Worm (Caenorhabditis elegans) whole organism, late embryonic: ENCODE results near the gene C26H9A.3.

Source experiments
- F13H6.1 ChIP-seq: sonication (generic microtip); optimal IDR thresholded peaks from 2 replicates; lab custom pipeline; 2016; ENCODE audit warnings: missing genetic modification characterization, missing compliant biosample characterization
- K09A11.1 ChIP-seq: sonication (generic microtip); optimal IDR thresholded peaks from 2 replicates; lab custom pipeline; 2017; ENCODE audit warnings: antibody characterized with exemption, mild to moderate bottlenecking, missing genetic modification characterization, missing compliant biosample characterization; ENCODE audit not compliant: insufficient read depth
- ceh-2 ChIP-seq: sonication (generic microtip); optimal IDR thresholded peaks from 2 replicates; lab custom pipeline; 2016; ENCODE audit warnings: missing genotype, missing genetic modification characterization, missing compliant biosample characterization
- ceh-22 ChIP-seq: sonication (generic microtip); optimal IDR thresholded peaks from 2 replicates; lab custom pipeline; 2017; ENCODE audit warnings: missing biosample characterization, missing genetic modification characterization
- fax-1 ChIP-seq: sonication (generic microtip); optimal IDR thresholded peaks from 2 replicates; lab custom pipeline; 2016; ENCODE audit warnings: missing genotype, missing genetic modification characterization, missing compliant biosample characterization
- hlh-8 ChIP-seq: sonication (generic microtip); optimal IDR thresholded peaks from 2 replicates; lab custom pipeline; 2016; ENCODE audit warnings: missing genotype, missing genetic modification characterization, missing compliant biosample characterization
- lin-11 ChIP-seq: fragments of 200-800 bp; sonication (Bioruptor generic); optimal IDR thresholded peaks from 2 replicates; lab custom pipeline; 2018; ENCODE audit warnings: mild to moderate bottlenecking, missing genetic modification characterization, missing compliant biosample characterization
- nfya-1 ChIP-seq: sonication (generic microtip); optimal IDR thresholded peaks from 2 replicates; lab custom pipeline; 2017; ENCODE audit warnings: missing genetic modification characterization, mild to moderate bottlenecking, missing compliant biosample characterization, antibody characterized with exemption, moderate library complexity
- nhr-11 ChIP-seq: fragments of 150-350 bp; optimal IDR thresholded peaks from 2 replicates; lab custom pipeline; 2014; ENCODE audit warnings: missing biosample characterization, missing genetic modification characterization
- pat-9 ChIP-seq: fragments of 200-800 bp; sonication (Bioruptor generic); optimal IDR thresholded peaks from 2 replicates; lab custom pipeline; 2018; ENCODE audit warnings: mild to moderate bottlenecking, missing genetic modification characterization, moderate library complexity, missing compliant biosample characterization
- pha-2 ChIP-seq: sonication (generic microtip); optimal IDR thresholded peaks from 2 replicates; lab custom pipeline; 2017; ENCODE audit warnings: mild to moderate bottlenecking, missing genetic modification characterization, missing compliant biosample characterization
- rnt-1 ChIP-seq: sonication (generic microtip); optimal IDR thresholded peaks from 2 replicates; lab custom pipeline; 2016; ENCODE audit warnings: missing genetic modification characterization, missing compliant biosample characterization
- tbx-2 ChIP-seq: sonication (generic microtip); optimal IDR thresholded peaks from 2 replicates; lab custom pipeline; 2016; ENCODE audit warnings: missing genetic modification characterization, missing compliant biosample characterization
- unc-3 ChIP-seq, 2 experiments: fragments of 200-800 bp in 1 of 2; sonication (Bioruptor generic) in 1 of 2; sonication (generic microtip) in 1 of 2; conservative IDR thresholded peaks in 1 of 2; optimal IDR thresholded peaks in 1 of 2; 2 replicates each; pipeline versions ENCODE4 v1.3.6 to Lab custom; 2016 to 2022; ENCODE audit warnings: missing compliant biosample characterization in 2 of 2, missing genetic modification characterization in 2 of 2, missing genetic modification reagents in 1 of 2

DNA sequence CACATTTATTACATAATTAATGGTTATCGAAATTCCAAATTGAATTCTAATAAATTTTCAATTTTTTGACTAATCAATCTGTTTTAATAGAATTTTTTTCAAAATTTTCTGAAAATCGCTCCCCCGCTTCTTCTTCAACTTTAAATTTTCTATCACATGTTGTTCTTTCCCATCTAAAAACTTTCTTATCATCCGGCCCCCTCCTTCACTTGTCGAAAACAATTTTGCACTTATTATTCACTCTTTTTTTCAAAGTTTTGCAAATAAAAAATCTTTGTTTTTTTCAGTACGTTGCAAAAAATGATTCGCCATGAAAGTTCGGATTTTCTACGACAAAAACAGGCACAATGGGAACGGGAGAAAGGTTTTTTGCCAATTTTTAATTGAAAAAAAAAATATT is 49.2 kb upstream of the C26H9A.3 start, which contains the start of gene T23B5.3:
- TF ChIP-seq tbx-2 (tag; lab: Kevin White, UChicago) (no peak), pat-9 (tag; lab: Kevin White, UChicago) (no peak), ceh-22 (tag; lab: Kevin White, UChicago) (no peak), fax-1 (no peak), F13H6.1 (tag; lab: Kevin White, UChicago) (no peak), rnt-1 (tag; lab: Kevin White, UChicago) (no peak), pha-2 (tag; lab: Kevin White, UChicago) (no peak), nhr-11 (tag; lab: Kevin White, UChicago) (no peak), K09A11.1 (tag; lab: Kevin White, UChicago) (no peak), unc-3 (GFP tag; conservative IDR thresholded peaks at IDR 0.05; lab: Robert Waterston, UW) (no peak), unc-3 (tag; optimal IDR thresholded peaks at IDR 0.05; lab: Kevin White, UChicago) (no peak), ceh-2 (tag; lab: Kevin White, UChicago) (no peak), hlh-8 (tag; lab: Kevin White, UChicago) (no peak), nfya-1 (no peak), lin-11 (tag; lab: Kevin White, UChicago) (no peak)
